Worm (Caenorhabditis elegans) whole organism, mixed stage, embryonic: ENCODE measurements around the gene prp-9.
A peak's percentile ranks its signal among the peaks of the same experiment; 100 is the strongest.

Experiments
- M03D4.4 ChIP-seq: sonication (generic microtip); optimal IDR thresholded peaks from 2 replicates; lab custom pipeline; 2017; ENCODE audit warnings: mild to moderate bottlenecking, missing genetic modification characterization, missing compliant biosample characterization
- bed-3 ChIP-seq: fragments of 200-800 bp; sonication (Bioruptor generic); optimal IDR thresholded peaks from 3 replicates; lab custom pipeline; 2018; ENCODE audit warnings: mild to moderate bottlenecking, missing genetic modification characterization, moderate library complexity, missing compliant biosample characterization
- blmp-1 ChIP-seq: fragments of 150-350 bp; optimal IDR thresholded peaks from 2 replicates; lab custom pipeline; 2014; ENCODE audit warnings: missing biosample characterization, missing genetic modification characterization
- ceh-39 ChIP-seq: fragments of 150-350 bp; optimal IDR thresholded peaks from 2 replicates; lab custom pipeline; 2014; ENCODE audit warnings: missing biosample characterization, missing genetic modification characterization
- ceh-43 ChIP-seq: fragments of 200-800 bp; sonication (Bioruptor generic); optimal IDR thresholded peaks from 2 replicates; lab custom pipeline; 2018; ENCODE audit warnings: mild to moderate bottlenecking, missing genetic modification characterization, moderate library complexity, missing compliant biosample characterization
- ceh-83 ChIP-seq: fragments of 200-800 bp; sonication (Bioruptor generic); optimal IDR thresholded peaks from 2 replicates; lab custom pipeline; 2018; ENCODE audit warnings: mild to moderate bottlenecking, missing genetic modification characterization, missing compliant biosample characterization
- ces-1 ChIP-seq: fragments of 150-350 bp; optimal IDR thresholded peaks from 2 replicates; lab custom pipeline; 2014; ENCODE audit warnings: missing biosample characterization, missing genetic modification reagents, missing genetic modification characterization
- elt-1 ChIP-seq: sonication (generic microtip); optimal IDR thresholded peaks from 2 replicates; lab custom pipeline; 2017; ENCODE audit warnings: missing genetic modification characterization, mild to moderate bottlenecking, missing compliant biosample characterization, antibody characterized with exemption, moderate library complexity, borderline replicate concordance; ENCODE audit not compliant: insufficient read depth
- elt-3 ChIP-seq: fragments of 150-350 bp; optimal IDR thresholded peaks from 2 replicates; lab custom pipeline; 2014; ENCODE audit warnings: missing biosample characterization, missing genetic modification characterization
- flh-1 ChIP-seq: fragments of 200-800 bp; sonication (Bioruptor generic); optimal IDR thresholded peaks from 2 replicates; lab custom pipeline; 2018; ENCODE audit warnings: mild to moderate bottlenecking, missing genetic modification characterization, moderate library complexity, missing compliant biosample characterization
- ham-2 ChIP-seq: fragments of 200-800 bp; sonication (Bioruptor generic); optimal IDR thresholded peaks from 2 replicates; lab custom pipeline; 2018; ENCODE audit warnings: mild to moderate bottlenecking, missing genetic modification characterization, missing compliant biosample characterization
- hlh-1 ChIP-seq: fragments of 150-350 bp; optimal IDR thresholded peaks from 2 replicates; lab custom pipeline; 2014; ENCODE audit warnings: missing biosample characterization, missing genetic modification reagents, missing genetic modification characterization
- lin-32 ChIP-seq: fragments of 200-800 bp; sonication (Bioruptor generic); optimal IDR thresholded peaks from 2 replicates; lab custom pipeline; 2018; ENCODE audit warnings: mild to moderate bottlenecking, missing genetic modification characterization, missing compliant biosample characterization
- lsy-2 ChIP-seq: fragments of 150-350 bp; optimal IDR thresholded peaks from 2 replicates; lab custom pipeline; 2014; ENCODE audit warnings: missing biosample characterization, missing genetic modification characterization
- mab-5 ChIP-seq: fragments of 150-350 bp; optimal IDR thresholded peaks from 2 replicates; lab custom pipeline; 2014; ENCODE audit warnings: missing biosample characterization, missing genetic modification characterization
- mep-1 ChIP-seq: fragments of 150-350 bp; optimal IDR thresholded peaks from 2 replicates; lab custom pipeline; 2017; ENCODE audit warnings: missing biosample characterization, missing genetic modification reagents, missing genetic modification characterization, inconsistent platforms
- mls-2 ChIP-seq: sonication (generic microtip); optimal IDR thresholded peaks from 2 replicates; lab custom pipeline; 2016; ENCODE audit warnings: mild to moderate bottlenecking, missing genetic modification characterization, moderate library complexity, missing compliant biosample characterization
- nhr-12 ChIP-seq: fragments of 150-350 bp; optimal IDR thresholded peaks from 2 replicates; lab custom pipeline; 2014; ENCODE audit warnings: missing biosample characterization, missing genetic modification characterization
- nhr-2 ChIP-seq: fragments of 150-350 bp; optimal IDR thresholded peaks from 2 replicates; lab custom pipeline; 2014; ENCODE audit warnings: missing biosample characterization, missing genetic modification characterization
- nhr-237 ChIP-seq: fragments of 150-350 bp; optimal IDR thresholded peaks from 2 replicates; lab custom pipeline; 2014; ENCODE audit warnings: missing biosample characterization, missing genetic modification characterization
- nhr-28 ChIP-seq: fragments of 150-350 bp; optimal IDR thresholded peaks from 2 replicates; lab custom pipeline; 2014; ENCODE audit warnings: missing biosample characterization, missing genetic modification characterization
- pha-4 ChIP-seq: fragments of 150-350 bp; optimal IDR thresholded peaks from 2 replicates; lab custom pipeline; 2018; ENCODE audit warnings: missing biosample characterization, missing genetic modification reagents, missing genetic modification characterization
- sem-2 ChIP-seq: fragments of 200-800 bp; sonication (Bioruptor generic); optimal IDR thresholded peaks from 2 replicates; lab custom pipeline; 2018; ENCODE audit warnings: mild to moderate bottlenecking, missing genetic modification characterization, missing compliant biosample characterization
- snpc-4 ChIP-seq: fragments of 150-350 bp; optimal IDR thresholded peaks from 2 replicates; lab custom pipeline; 2014; ENCODE audit warnings: missing biosample characterization, missing genetic modification characterization
- unc-120 ChIP-seq: sonication (generic microtip); optimal IDR thresholded peaks from 2 replicates; lab custom pipeline; 2017; ENCODE audit warnings: missing genetic modification characterization, missing compliant biosample characterization; ENCODE audit not compliant: poor library complexity, severe bottlenecking
- unc-62 ChIP-seq: fragments of 150-350 bp; optimal IDR thresholded peaks from 2 replicates; lab custom pipeline; 2014; ENCODE audit warnings: missing biosample characterization, missing genetic modification reagents, missing genetic modification characterization
- zip-8 ChIP-seq: fragments of 150-350 bp; optimal IDR thresholded peaks from 2 replicates; lab custom pipeline; 2014; ENCODE audit warnings: missing biosample characterization, missing genetic modification characterization
- ztf-11 ChIP-seq: fragments of 150-350 bp; optimal IDR thresholded peaks from 2 replicates; lab custom pipeline; 2014; ENCODE audit warnings: missing biosample characterization, missing genetic modification characterization

Gene prp-9

DNA sequence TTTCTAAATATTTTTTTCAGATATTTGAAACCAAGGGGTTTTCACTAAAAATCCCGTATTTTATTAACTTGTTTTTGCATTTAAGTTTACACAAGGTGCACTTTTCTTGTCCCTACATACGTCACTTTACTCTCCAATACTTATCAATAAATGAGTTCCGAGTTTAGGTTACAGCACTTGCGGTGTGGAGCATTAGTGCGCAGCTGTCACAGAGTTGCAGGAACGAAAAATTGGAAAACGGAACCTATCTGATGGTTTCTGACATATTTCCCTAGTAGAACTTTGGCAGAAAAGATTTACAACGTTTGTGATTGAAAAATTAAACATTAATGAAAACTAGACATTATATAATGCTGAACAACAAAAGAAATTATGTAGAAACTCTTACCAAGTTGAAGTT, 27.0 kb downstream of the prp-9 start:
- TF ChIP-seq M03D4.4 (tag; lab: Kevin White, UChicago) (no peak), hlh-1 (peak; percentile 96)

DNA sequence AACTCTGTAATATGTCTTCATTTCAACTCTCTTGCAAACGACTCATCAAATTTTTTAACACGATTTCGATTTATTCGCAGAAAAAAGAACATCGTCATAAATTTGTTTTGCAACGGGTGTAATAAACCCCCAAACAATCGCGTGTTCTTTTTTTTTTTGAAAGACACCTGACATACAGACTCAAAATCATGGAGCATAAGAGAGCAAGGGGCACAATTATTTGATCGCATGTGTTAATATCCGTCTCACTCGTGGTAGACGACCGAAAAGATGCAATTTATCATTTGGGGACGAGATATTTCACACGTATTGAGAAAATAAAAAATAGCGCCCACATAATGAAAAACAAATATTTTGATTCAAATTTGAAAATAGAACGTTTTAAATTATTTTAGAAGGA, 29.0 kb downstream of the prp-9 start:
- TF ChIP-seq nhr-12 (tag; lab: Kevin White, UChicago), result no peak
- TF ChIP-seq mls-2 (tag; lab: Kevin White, UChicago), result no peak
- TF ChIP-seq ztf-11 (tag; lab: Kevin White, UChicago), result no peak
- TF ChIP-seq elt-1 (tag; lab: Kevin White, UChicago), result no peak
- no peak for TF ChIP-seq mep-1 (tag; lab: Kevin White, UChicago)
- no peak for TF ChIP-seq flh-1
- no peak for TF ChIP-seq ces-1 (GFP tag; lab: Kevin White, UChicago)
- TF ChIP-seq lsy-2 (tag; lab: Kevin White, UChicago), result no peak
- TF ChIP-seq, all 35 proteins: peak for 0

DNA sequence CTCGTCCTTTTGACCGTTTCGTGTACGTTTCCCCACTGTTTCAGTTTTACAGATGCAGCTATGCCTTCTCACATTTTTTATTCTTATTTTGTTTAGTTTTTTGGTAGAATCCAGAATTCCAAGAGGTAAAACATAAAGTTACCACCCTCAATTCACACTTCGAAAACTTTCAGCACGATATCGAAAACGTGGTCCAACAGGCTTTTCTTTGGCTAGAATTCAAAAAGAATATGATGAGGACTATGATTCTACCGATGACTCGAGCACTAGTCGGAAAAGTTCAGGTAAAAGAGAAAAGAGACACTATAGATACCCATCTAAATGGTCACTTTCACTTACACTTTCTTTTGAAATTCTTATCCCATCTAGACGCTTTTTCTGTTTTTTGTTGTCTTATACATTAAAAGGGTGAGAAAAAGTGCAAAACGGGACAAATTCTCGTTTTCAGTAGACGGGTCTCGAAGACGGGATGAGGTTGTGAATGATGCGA, 30.9 kb downstream of the prp-9 start, which contains the start of gene M05D6.9:
M05D6.9 (plus strand) TSS at position 51 of the 490 bp plus-strand sequence.
- TF ChIP-seq ham-2 (GFP tag; lab: Kevin White, UChicago) (no peak), nhr-2 (tag; lab: Kevin White, UChicago) (no peak), snpc-4 (tag; lab: Kevin White, UChicago) (no peak)

DNA sequence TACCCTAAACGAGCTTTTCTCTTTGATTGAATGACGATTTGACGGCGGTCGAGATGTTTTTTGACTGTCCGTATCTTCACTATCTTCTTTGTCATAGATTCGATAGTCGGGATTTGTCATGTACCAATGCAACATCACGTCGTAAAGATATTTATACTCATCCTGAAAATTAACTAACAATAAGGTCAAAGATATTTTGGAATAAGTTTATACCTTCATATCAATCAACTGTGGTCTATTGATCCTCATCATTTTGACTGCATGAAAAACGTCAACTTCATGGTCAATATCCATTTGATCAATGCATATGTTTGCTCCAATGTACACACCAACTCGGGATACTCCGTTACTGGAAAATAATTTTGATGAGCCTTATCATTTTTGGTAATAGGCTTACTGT, 37.1 kb downstream of the prp-9 start:
- TF ChIP-seq ceh-83, result no peak
- no peak for TF ChIP-seq zip-8

DNA sequence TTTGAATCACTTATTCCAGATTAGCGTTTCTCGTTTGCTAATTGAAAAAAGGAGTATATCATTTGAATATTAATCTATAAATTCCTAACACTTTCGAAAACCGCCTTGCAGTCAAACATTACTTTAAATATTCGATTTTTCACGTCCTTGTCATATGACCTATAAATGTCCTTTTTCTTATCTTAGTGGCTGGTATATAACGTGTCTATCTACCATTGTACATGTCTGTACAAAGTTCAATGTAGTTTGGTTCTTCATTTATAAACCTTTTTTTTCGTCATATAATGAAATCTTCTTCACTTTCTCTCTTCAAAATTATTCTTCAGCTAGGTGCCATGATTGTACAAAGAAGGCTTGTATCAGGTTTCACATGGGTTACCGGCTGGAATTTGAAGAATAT, 39.6 kb downstream of the prp-9 start, which contains the start of gene gbh-2:
gbh-2 (plus strand) TSS at position 277 of the 400 bp plus-strand sequence.
- TF ChIP-seq ceh-39 (tag; lab: Kevin White, UChicago) (no peak), elt-3 (tag; lab: Kevin White, UChicago) (no peak), unc-120 (tag; lab: Kevin White, UChicago) (no peak), lin-32 (no peak), ham-2 (GFP tag; lab: Kevin White, UChicago) (no peak), nhr-28 (no peak), sem-2 (no peak), nhr-237 (tag; lab: Kevin White, UChicago) (no peak), nhr-12 (tag; lab: Kevin White, UChicago) (no peak), ceh-83 (no peak), elt-1 (tag; lab: Kevin White, UChicago) (no peak), ceh-43 (GFP tag; lab: Kevin White, UChicago) (no peak), zip-8 (no peak), bed-3 (GFP tag; lab: Kevin White, UChicago) (no peak), mep-1 (tag; lab: Kevin White, UChicago) (no peak)

DNA sequence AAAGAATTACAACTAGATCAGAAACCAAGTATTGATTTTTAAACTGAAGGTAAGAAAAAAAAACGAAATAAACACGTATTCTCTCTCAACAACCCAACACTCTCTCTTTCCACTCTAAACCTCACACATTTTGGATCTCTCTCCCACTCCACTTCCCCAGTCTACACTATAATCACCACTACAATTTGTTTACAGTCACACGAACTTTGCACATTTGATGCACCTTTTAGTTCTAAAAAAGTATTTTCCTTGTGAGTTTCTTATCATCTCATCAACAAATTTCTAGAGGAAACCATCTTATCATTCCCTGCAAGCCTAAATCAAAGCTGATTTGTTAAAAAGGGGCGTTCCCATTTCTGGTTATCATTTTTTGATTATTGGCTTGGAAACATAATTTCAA, 40.6 kb downstream of the prp-9 start:
- TF ChIP-seq ceh-43 (GFP tag; lab: Kevin White, UChicago) (no peak), sem-2 (no peak), lsy-2 (tag; lab: Kevin White, UChicago) (no peak), blmp-1 (no peak), pha-4 (tag; lab: Kevin White, UChicago) (no peak), ces-1 (GFP tag; lab: Kevin White, UChicago) (no peak), hlh-1 (no peak), bed-3 (GFP tag; lab: Kevin White, UChicago) (no peak), mep-1 (tag; lab: Kevin White, UChicago) (no peak), nhr-2 (tag; lab: Kevin White, UChicago) (no peak), nhr-28 (no peak), zip-8 (no peak), elt-3 (tag; lab: Kevin White, UChicago) (no peak), mab-5 (no peak), nhr-12 (tag; lab: Kevin White, UChicago) (no peak), ceh-83 (no peak), snpc-4 (tag; lab: Kevin White, UChicago) (no peak), unc-120 (tag; lab: Kevin White, UChicago) (no peak), unc-62 (GFP tag; lab: Kevin White, UChicago) (no peak)
